Worm (Caenorhabditis elegans) whole organism, mixed stage, embryonic: ENCODE results near the gene nhr-27.
A peak's percentile ranks its signal among the peaks of the same experiment; 100 is the strongest.

ENCODE experiments used
- bed-3 ChIP-seq: fragments of 200-800 bp; sonication (Bioruptor generic); optimal IDR thresholded peaks from 3 replicates; lab custom pipeline; 2018; ENCODE audit warnings: mild to moderate bottlenecking, missing genetic modification characterization, moderate library complexity, missing compliant biosample characterization
- blmp-1 ChIP-seq: fragments of 150-350 bp; optimal IDR thresholded peaks from 2 replicates; lab custom pipeline; 2014; ENCODE audit warnings: missing biosample characterization, missing genetic modification characterization
- ceh-39 ChIP-seq: fragments of 150-350 bp; optimal IDR thresholded peaks from 2 replicates; lab custom pipeline; 2014; ENCODE audit warnings: missing biosample characterization, missing genetic modification characterization
- ceh-43 ChIP-seq: fragments of 200-800 bp; sonication (Bioruptor generic); optimal IDR thresholded peaks from 2 replicates; lab custom pipeline; 2018; ENCODE audit warnings: mild to moderate bottlenecking, missing genetic modification characterization, moderate library complexity, missing compliant biosample characterization
- ceh-83 ChIP-seq: fragments of 200-800 bp; sonication (Bioruptor generic); optimal IDR thresholded peaks from 2 replicates; lab custom pipeline; 2018; ENCODE audit warnings: mild to moderate bottlenecking, missing genetic modification characterization, missing compliant biosample characterization
- ces-1 ChIP-seq: fragments of 150-350 bp; optimal IDR thresholded peaks from 2 replicates; lab custom pipeline; 2014; ENCODE audit warnings: missing biosample characterization, missing genetic modification reagents, missing genetic modification characterization
- cnd-1 ChIP-seq: fragments of 200-800 bp; sonication (Bioruptor generic); optimal IDR thresholded peaks from 2 replicates; lab custom pipeline; 2018; ENCODE audit warnings: mild to moderate bottlenecking, missing genetic modification characterization, missing compliant biosample characterization
- drap-1 ChIP-seq: fragments of 200-800 bp; sonication (Bioruptor generic); optimal IDR thresholded peaks from 3 replicates; lab custom pipeline; 2018; ENCODE audit warnings: mild to moderate bottlenecking, missing genetic modification characterization, missing compliant biosample characterization
- elt-1 ChIP-seq: sonication (generic microtip); optimal IDR thresholded peaks from 2 replicates; lab custom pipeline; 2017; ENCODE audit warnings: missing genetic modification characterization, mild to moderate bottlenecking, missing compliant biosample characterization, antibody characterized with exemption, moderate library complexity, borderline replicate concordance; ENCODE audit not compliant: insufficient read depth
- elt-3 ChIP-seq: fragments of 150-350 bp; optimal IDR thresholded peaks from 2 replicates; lab custom pipeline; 2014; ENCODE audit warnings: missing biosample characterization, missing genetic modification characterization
- flh-1 ChIP-seq: fragments of 200-800 bp; sonication (Bioruptor generic); optimal IDR thresholded peaks from 2 replicates; lab custom pipeline; 2018; ENCODE audit warnings: mild to moderate bottlenecking, missing genetic modification characterization, moderate library complexity, missing compliant biosample characterization
- ham-2 ChIP-seq: fragments of 200-800 bp; sonication (Bioruptor generic); optimal IDR thresholded peaks from 2 replicates; lab custom pipeline; 2018; ENCODE audit warnings: mild to moderate bottlenecking, missing genetic modification characterization, missing compliant biosample characterization
- hlh-1 ChIP-seq: fragments of 150-350 bp; optimal IDR thresholded peaks from 2 replicates; lab custom pipeline; 2014; ENCODE audit warnings: missing biosample characterization, missing genetic modification reagents, missing genetic modification characterization
- lin-13 ChIP-seq: fragments of 150-350 bp; optimal IDR thresholded peaks from 2 replicates; lab custom pipeline; 2014; ENCODE audit warnings: missing biosample characterization, missing genetic modification characterization
- lin-32 ChIP-seq: fragments of 200-800 bp; sonication (Bioruptor generic); optimal IDR thresholded peaks from 2 replicates; lab custom pipeline; 2018; ENCODE audit warnings: mild to moderate bottlenecking, missing genetic modification characterization, missing compliant biosample characterization
- mab-5 ChIP-seq: fragments of 150-350 bp; optimal IDR thresholded peaks from 2 replicates; lab custom pipeline; 2014; ENCODE audit warnings: missing biosample characterization, missing genetic modification characterization
- mep-1 ChIP-seq: fragments of 150-350 bp; optimal IDR thresholded peaks from 2 replicates; lab custom pipeline; 2017; ENCODE audit warnings: missing biosample characterization, missing genetic modification reagents, missing genetic modification characterization, inconsistent platforms
- nhr-12 ChIP-seq: fragments of 150-350 bp; optimal IDR thresholded peaks from 2 replicates; lab custom pipeline; 2014; ENCODE audit warnings: missing biosample characterization, missing genetic modification characterization
- nhr-237 ChIP-seq: fragments of 150-350 bp; optimal IDR thresholded peaks from 2 replicates; lab custom pipeline; 2014; ENCODE audit warnings: missing biosample characterization, missing genetic modification characterization
- nhr-28 ChIP-seq: fragments of 150-350 bp; optimal IDR thresholded peaks from 2 replicates; lab custom pipeline; 2014; ENCODE audit warnings: missing biosample characterization, missing genetic modification characterization
- nhr-76 ChIP-seq: sonication (generic microtip); optimal IDR thresholded peaks from 2 replicates; lab custom pipeline; 2017; ENCODE audit warnings: missing biosample characterization, missing genetic modification characterization
- pha-4 ChIP-seq: fragments of 150-350 bp; optimal IDR thresholded peaks from 2 replicates; lab custom pipeline; 2018; ENCODE audit warnings: missing biosample characterization, missing genetic modification reagents, missing genetic modification characterization
- sem-2 ChIP-seq: fragments of 200-800 bp; sonication (Bioruptor generic); optimal IDR thresholded peaks from 2 replicates; lab custom pipeline; 2018; ENCODE audit warnings: mild to moderate bottlenecking, missing genetic modification characterization, missing compliant biosample characterization
- snpc-4 ChIP-seq: fragments of 150-350 bp; optimal IDR thresholded peaks from 2 replicates; lab custom pipeline; 2014; ENCODE audit warnings: missing biosample characterization, missing genetic modification characterization
- sptf-1 ChIP-seq: sonication (generic microtip); optimal IDR thresholded peaks from 2 replicates; lab custom pipeline; 2017; ENCODE audit warnings: mild to moderate bottlenecking, missing genetic modification characterization, moderate library complexity, missing compliant biosample characterization
- tbx-8 ChIP-seq: fragments of 200-800 bp; sonication (Bioruptor generic); optimal IDR thresholded peaks from 2 replicates; lab custom pipeline; 2018; ENCODE audit warnings: mild to moderate bottlenecking, missing genetic modification characterization, moderate library complexity, missing compliant biosample characterization
- unc-120 ChIP-seq: sonication (generic microtip); optimal IDR thresholded peaks from 2 replicates; lab custom pipeline; 2017; ENCODE audit warnings: missing genetic modification characterization, missing compliant biosample characterization; ENCODE audit not compliant: poor library complexity, severe bottlenecking
- unc-39 ChIP-seq: fragments of 150-350 bp; optimal IDR thresholded peaks from 2 replicates; lab custom pipeline; 2014; ENCODE audit warnings: missing biosample characterization, missing genetic modification characterization
- unc-62 ChIP-seq: fragments of 150-350 bp; optimal IDR thresholded peaks from 2 replicates; lab custom pipeline; 2014; ENCODE audit warnings: missing biosample characterization, missing genetic modification reagents, missing genetic modification characterization
- zip-8 ChIP-seq: fragments of 150-350 bp; optimal IDR thresholded peaks from 2 replicates; lab custom pipeline; 2014; ENCODE audit warnings: missing biosample characterization, missing genetic modification characterization
- ztf-11 ChIP-seq: fragments of 150-350 bp; optimal IDR thresholded peaks from 2 replicates; lab custom pipeline; 2014; ENCODE audit warnings: missing biosample characterization, missing genetic modification characterization

nhr-27 gene

ce11 chrX:12755021-12755420 lies 53.1 kb downstream of the nhr-27 start:
- TF ChIP-seq nhr-28, result no peak
- TF ChIP-seq, all 35 proteins: peak for 0

ce11 chrX:12754043-12754442 lies 54.1 kb downstream of the nhr-27 start:
- TF ChIP-seq ceh-43 (GFP tag; lab: Kevin White, UChicago) (no peak), snpc-4 (no peak), sem-2 (GFP tag; lab: Kevin White, UChicago) (no peak), lin-32 (GFP tag; lab: Kevin White, UChicago) (no peak), zip-8 (tag; lab: Kevin White, UChicago) (no peak), hlh-1 (tag; lab: Kevin White, UChicago) (no peak), lin-13 (no peak), tbx-8 (GFP tag; lab: Kevin White, UChicago) (no peak), nhr-76 (no peak), nhr-28 (no peak), ces-1 (GFP tag; lab: Kevin White, UChicago) (no peak), sptf-1 (no peak)
- TF ChIP-seq, all 35 proteins: peak for 0

ce11 chrX:12750805-12751204 lies 57.3 kb downstream of the nhr-27 start:
- TF ChIP-seq nhr-237 (tag; lab: Kevin White, UChicago), result peak; percentile 14
- no peak for TF ChIP-seq ceh-43 (GFP tag; lab: Kevin White, UChicago)
- TF ChIP-seq sptf-1, result no peak
- no peak for TF ChIP-seq pha-4
- TF ChIP-seq unc-120, result no peak

ce11 chrX:12749530-12750240 lies 58.4 kb downstream of the nhr-27 start, which contains the start of gene pgp-14:
pgp-14 (minus strand) TSS chrX:12749580.
- TF ChIP-seq zip-8 (tag; lab: Kevin White, UChicago), result no peak
- TF ChIP-seq pha-4, result no peak
- no peak for TF ChIP-seq tbx-8 (GFP tag; lab: Kevin White, UChicago)
- no peak for TF ChIP-seq ceh-39 (tag; lab: Kevin White, UChicago)
- TF ChIP-seq mab-5 (tag; lab: Kevin White, UChicago), result no peak
- TF ChIP-seq lin-13, result no peak
- TF ChIP-seq sptf-1, result no peak
- TF ChIP-seq lin-32 (GFP tag; lab: Kevin White, UChicago), result no peak
- no peak for TF ChIP-seq bed-3 (GFP tag; lab: Kevin White, UChicago)
- TF ChIP-seq drap-1 (GFP tag; lab: Kevin White, UChicago), result no peak
- no peak for TF ChIP-seq elt-1 (tag; lab: Kevin White, UChicago)
- TF ChIP-seq flh-1 (GFP tag; lab: Kevin White, UChicago), result no peak
- no peak for TF ChIP-seq nhr-12
- TF ChIP-seq elt-3 (tag; lab: Kevin White, UChicago), result no peak
- no peak for TF ChIP-seq unc-39 (tag; lab: Kevin White, UChicago)
- no peak for TF ChIP-seq nhr-28
- TF ChIP-seq ceh-83 (GFP tag; lab: Kevin White, UChicago), result no peak
- no peak for TF ChIP-seq ceh-43 (GFP tag; lab: Kevin White, UChicago)

- TF ChIP-seq snpc-4, result no peak
- TF ChIP-seq ham-2 (GFP tag; lab: Kevin White, UChicago), result no peak
- no peak for TF ChIP-seq mep-1 (tag; lab: Kevin White, UChicago)
- TF ChIP-seq ceh-83 (GFP tag; lab: Kevin White, UChicago), result no peak
- no peak for TF ChIP-seq pha-4
- TF ChIP-seq flh-1 (GFP tag; lab: Kevin White, UChicago), result no peak
- no peak for TF ChIP-seq blmp-1 (tag; lab: Kevin White, UChicago)
- no peak for TF ChIP-seq sptf-1
- TF ChIP-seq drap-1 (GFP tag; lab: Kevin White, UChicago), result no peak
- no peak for TF ChIP-seq unc-62 (GFP tag; lab: Kevin White, UChicago)
- no peak for TF ChIP-seq nhr-76
- no peak for TF ChIP-seq mab-5 (tag; lab: Kevin White, UChicago)
- no peak for TF ChIP-seq cnd-1 (tag; lab: Kevin White, UChicago)
- TF ChIP-seq hlh-1 (tag; lab: Kevin White, UChicago), result no peak
- no peak for TF ChIP-seq ztf-11 (tag; lab: Kevin White, UChicago)
- TF ChIP-seq bed-3 (GFP tag; lab: Kevin White, UChicago), result no peak
- TF ChIP-seq unc-39 (tag; lab: Kevin White, UChicago), result no peak
- TF ChIP-seq ceh-43 (GFP tag; lab: Kevin White, UChicago), result no peak
- TF ChIP-seq nhr-28, result no peak
Measured at ce11 chrX:12738454-12738853, 69.7 kb downstream of the nhr-27 start, which contains the start of gene pgp-13. pgp-13 (plus strand) TSS chrX:12738754.
